Fruit fly (Drosophila melanogaster): ENCODE measurements around the gene RpS2.

RpS2 gene

DNA sequence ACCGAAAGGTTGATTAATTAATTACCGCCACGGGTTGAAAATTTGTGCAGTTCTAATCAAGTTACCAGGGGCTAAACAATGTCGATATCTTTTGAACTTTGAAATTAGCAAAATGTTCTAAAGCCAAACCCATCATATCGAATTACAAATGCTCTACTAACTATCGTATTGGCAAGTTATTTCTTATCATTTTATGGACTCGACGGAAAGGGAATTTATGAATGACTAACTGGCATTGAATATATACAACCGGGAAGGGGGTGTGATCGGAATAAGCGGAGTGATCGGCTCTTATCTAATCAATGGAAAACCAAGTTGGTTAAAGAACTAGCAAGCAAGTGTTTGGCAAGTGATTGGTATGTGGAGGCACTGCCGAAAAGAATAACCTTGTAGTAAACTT, 46.2 kb upstream of the RpS2 start:
- peak; percentile 67 for TF ChIP-seq h (GFP tag; optimal IDR thresholded peaks at IDR 0.05)
- TF ChIP-seq foxo (GFP tag; optimal IDR thresholded peaks at IDR 0.05): peak in 1 of 2 experiments; percentile 36
- TF ChIP-seq CG32264 (GFP tag; optimal IDR thresholded peaks at IDR 0.05): no peak
- TF ChIP-seq rgr (GFP tag; optimal IDR thresholded peaks at IDR 0.05): peak; percentile 40
- no peak for TF ChIP-seq dmrt93B (GFP tag; optimal IDR thresholded peaks at IDR 0.05)
- TF ChIP-seq Rel (GFP tag; optimal IDR thresholded peaks at IDR 0.05): no peak
- no peak for TF ChIP-seq Rel (tag; optimal IDR thresholded peaks at IDR 0.05)
- TF ChIP-seq fru (GFP tag; optimal IDR thresholded peaks at IDR 0.05): peak; percentile 39
- peak; percentile 64 for TF ChIP-seq Hnf4 (GFP tag; optimal IDR thresholded peaks at IDR 0.05)
- TF ChIP-seq ey (GFP tag; optimal IDR thresholded peaks at IDR 0.05): peak; percentile 31
- no peak for TF ChIP-seq Abd-B (GFP tag; optimal IDR thresholded peaks at IDR 0.05)
- no peak for TF ChIP-seq GATAd (GFP tag; optimal IDR thresholded peaks at IDR 0.05)
- no peak for TF ChIP-seq Jra (GFP tag; optimal IDR thresholded peaks at IDR 0.05)
- no peak for TF ChIP-seq CG9705 (GFP tag; optimal IDR thresholded peaks at IDR 0.05)
- no peak for TF ChIP-seq Dif (GFP tag; optimal IDR thresholded peaks at IDR 0.05; ENCODE audit: partially characterized antibody)
- no peak for TF ChIP-seq dl (GFP tag; optimal IDR thresholded peaks at IDR 0.05; ENCODE audit: insufficient read depth in 1 of 2, partially characterized antibody in 2 of 2)

DNA sequence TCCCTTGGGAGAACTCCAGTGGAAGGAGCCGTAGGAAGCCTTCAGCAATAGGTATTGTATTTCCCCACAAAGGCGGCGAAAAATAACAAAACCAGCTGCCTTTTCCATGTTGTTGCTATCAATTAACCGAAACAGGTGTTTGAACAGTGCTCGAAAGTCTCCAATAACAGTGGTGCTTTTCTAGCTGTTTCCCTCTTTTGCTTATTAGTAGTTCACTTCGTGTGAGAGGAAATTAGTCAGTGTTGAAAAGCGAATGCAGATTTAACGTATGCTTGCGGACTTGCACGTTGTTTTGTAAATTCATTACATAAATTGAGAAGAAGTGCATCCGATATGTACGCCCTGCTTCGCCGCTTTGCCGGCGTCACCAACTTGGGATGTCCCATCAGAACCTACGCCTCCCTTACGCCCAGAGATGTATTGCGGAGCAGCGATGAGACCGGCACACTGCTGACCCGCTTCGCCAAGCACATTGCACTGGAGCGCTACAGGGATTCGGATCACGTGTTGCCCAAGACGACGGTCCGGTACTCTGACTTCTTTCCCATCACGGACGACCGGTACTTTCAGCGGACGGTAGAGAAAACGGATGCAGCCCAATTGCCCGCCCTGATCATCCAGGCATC, 41.4 kb upstream of the RpS2 start, which contains the start of the genes Datp and CG4619:
Gene Datp (minus strand): TSS at position 160 of the 626 bp plus-strand sequence.
Gene CG4619 (plus strand): TSS at position 233 of the 626 bp plus-strand sequence.
- peak; percentile 58 for TF ChIP-seq br (GFP tag; optimal IDR thresholded peaks at IDR 0.05)
- no peak for TF ChIP-seq Abd-B (GFP tag; optimal IDR thresholded peaks at IDR 0.05)
- TF ChIP-seq sv (GFP tag; optimal IDR thresholded peaks at IDR 0.05): peak; percentile 46
- peak; percentile 83 for TF ChIP-seq Hnf4 (GFP tag; optimal IDR thresholded peaks at IDR 0.05)
- TF ChIP-seq CG9705 (GFP tag; optimal IDR thresholded peaks at IDR 0.05): peak; percentile 40
- peak; percentile 52 for TF ChIP-seq OdsH (GFP tag; optimal IDR thresholded peaks at IDR 0.05)
- peak; percentile 2 to 69 for TF ChIP-seq foxo (GFP tag; optimal IDR thresholded peaks at IDR 0.05)
- peak; percentile 52 for TF ChIP-seq fru (GFP tag; optimal IDR thresholded peaks at IDR 0.05)
- peak; percentile 78 for TF ChIP-seq rgr (GFP tag; optimal IDR thresholded peaks at IDR 0.05)
- peak; percentile 60 for TF ChIP-seq h (GFP tag; optimal IDR thresholded peaks at IDR 0.05)
- TF ChIP-seq woc (GFP tag; optimal IDR thresholded peaks at IDR 0.05): no peak
- TF ChIP-seq psq (GFP tag; optimal IDR thresholded peaks at IDR 0.05): peak; percentile 23
- peak; percentile 49 for TF ChIP-seq HLH106 (tag; optimal IDR thresholded peaks at IDR 0.05)
- TF ChIP-seq CG32264 (GFP tag; optimal IDR thresholded peaks at IDR 0.05): peak; percentile 20
- no peak for TF ChIP-seq brk (GFP tag; optimal IDR thresholded peaks at IDR 0.05)
- no peak for TF ChIP-seq Hr78 (GFP tag; optimal IDR thresholded peaks at IDR 0.05)
- TF ChIP-seq Myc (optimal IDR thresholded peaks at IDR 0.05): peak; percentile 89
- no peak for TF ChIP-seq Rel (GFP tag; optimal IDR thresholded peaks at IDR 0.05)
- TF ChIP-seq Rel (tag; optimal IDR thresholded peaks at IDR 0.05): peak; percentile 36
- TF ChIP-seq Hr83 (GFP tag; optimal IDR thresholded peaks at IDR 0.05; ENCODE audit: poor library complexity, severe bottlenecking): peak; percentile 78
- TF ChIP-seq Sp1 (GFP tag; optimal IDR thresholded peaks at IDR 0.05): peak; percentile 34
- TF ChIP-seq Jra (GFP tag; optimal IDR thresholded peaks at IDR 0.05): peak; percentile 58
- no peak for TF ChIP-seq Dfd (GFP tag; optimal IDR thresholded peaks at IDR 0.05)
- TF ChIP-seq sage (GFP tag; optimal IDR thresholded peaks at IDR 0.05): no peak

DNA sequence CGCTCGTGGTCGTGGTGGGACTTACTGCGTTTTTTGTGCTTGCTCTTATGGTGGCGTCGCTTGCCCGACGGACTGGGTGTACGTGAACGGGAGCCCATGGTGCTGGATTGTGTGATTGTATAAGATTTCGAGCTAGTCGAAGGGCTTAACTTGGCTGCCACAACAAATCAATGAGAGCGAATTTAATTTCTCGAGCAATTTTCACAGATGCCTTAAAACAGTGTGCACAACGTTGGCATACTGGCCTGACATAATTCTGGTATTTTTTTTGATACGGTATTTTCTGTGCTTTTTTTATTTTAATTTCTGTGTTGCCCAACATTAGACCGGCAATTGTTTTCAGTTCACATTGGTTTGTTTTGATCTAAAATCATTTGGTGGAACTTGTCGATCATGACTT, 40.6 kb upstream of the RpS2 start, which contains the start of gene Arglu1:
Gene Arglu1 (minus strand): TSS at position 227 of the 400 bp plus-strand sequence.
- TF ChIP-seq ey (GFP tag; optimal IDR thresholded peaks at IDR 0.05): peak; percentile 5
- TF ChIP-seq pan (optimal IDR thresholded peaks at IDR 0.05): no peak
- peak; percentile 92 for TF ChIP-seq Hr83 (GFP tag; optimal IDR thresholded peaks at IDR 0.05; ENCODE audit: poor library complexity, severe bottlenecking)
- peak in 1 of 2 experiments; percentile 54 for TF ChIP-seq foxo (GFP tag; optimal IDR thresholded peaks at IDR 0.05)
- no peak for TF ChIP-seq brk (GFP tag; optimal IDR thresholded peaks at IDR 0.05)
- TF ChIP-seq Vsx2 (GFP tag; optimal IDR thresholded peaks at IDR 0.05; ENCODE audit: partially characterized antibody): peak; percentile 25
- peak; percentile 64 for TF ChIP-seq rgr (GFP tag; optimal IDR thresholded peaks at IDR 0.05)
- no peak for TF ChIP-seq CrebA (GFP tag; optimal IDR thresholded peaks at IDR 0.05; ENCODE audit: borderline replicate concordance)
- TF ChIP-seq psq (GFP tag; optimal IDR thresholded peaks at IDR 0.05): peak; percentile 26
- peak; percentile 33 for TF ChIP-seq jim (GFP tag; optimal IDR thresholded peaks at IDR 0.05)
- TF ChIP-seq HLH106 (tag; optimal IDR thresholded peaks at IDR 0.05): peak; percentile 4
- no peak for TF ChIP-seq OdsH (GFP tag; optimal IDR thresholded peaks at IDR 0.05)
- no peak for TF ChIP-seq Myc (optimal IDR thresholded peaks at IDR 0.05)
- peak; percentile 32 for TF ChIP-seq Jra (GFP tag; optimal IDR thresholded peaks at IDR 0.05)
- TF ChIP-seq woc (GFP tag; optimal IDR thresholded peaks at IDR 0.05): no peak
- peak; percentile 62 for TF ChIP-seq h (GFP tag; optimal IDR thresholded peaks at IDR 0.05)
- no peak for TF ChIP-seq Dif (GFP tag; optimal IDR thresholded peaks at IDR 0.05; ENCODE audit: partially characterized antibody)
- peak; percentile 34 for TF ChIP-seq CG32264 (GFP tag; optimal IDR thresholded peaks at IDR 0.05)
- peak; percentile 41 for TF ChIP-seq fru (GFP tag; optimal IDR thresholded peaks at IDR 0.05)
- TF ChIP-seq Dfd (GFP tag; optimal IDR thresholded peaks at IDR 0.05): no peak
- no peak for TF ChIP-seq dl (GFP tag; optimal IDR thresholded peaks at IDR 0.05; ENCODE audit: insufficient read depth in 1 of 2, partially characterized antibody in 2 of 2)
- TF ChIP-seq br (GFP tag; optimal IDR thresholded peaks at IDR 0.05): no peak
